Fruit fly (Drosophila melanogaster): ENCODE data around the gene Cht7.

Cht7 gene

dm6 chr3L:3060054-3060979, 46.4 kb downstream of the Cht7 start (continued):
- peak; percentile 95 for TF ChIP-seq CG3838 (GFP tag; optimal IDR thresholded peaks at IDR 0.05)
- TF ChIP-seq CG11247 (GFP tag; IDR thresholded peaks at IDR 0.05) = peak; percentile 99
- TF ChIP-seq mam (GFP tag; optimal IDR thresholded peaks at IDR 0.05) = peak; percentile 99
- TF ChIP-seq Lhr (GFP tag; optimal IDR thresholded peaks at IDR 0.05) = peak; percentile 92
- peak; percentile 97 for TF ChIP-seq CG6765 (GFP tag; optimal IDR thresholded peaks at IDR 0.05)
- peak; percentile 98 for TF ChIP-seq Usf (GFP tag; optimal IDR thresholded peaks at IDR 0.05)
- peak; percentile 26 to 67 for TF ChIP-seq Trl (optimal IDR thresholded peaks at IDR 0.05)
- peak; percentile 99 for TF ChIP-seq Trl (GFP tag; optimal IDR thresholded peaks at IDR 0.05)
- TF ChIP-seq CG3995 (GFP tag; optimal IDR thresholded peaks at IDR 0.05) = peak; percentile 86
- peak; percentile 76 for TF ChIP-seq Nf-YB (GFP tag; optimal IDR thresholded peaks at IDR 0.05)
- peak; percentile 97 for TF ChIP-seq CG4282 (GFP tag; optimal IDR thresholded peaks at IDR 0.05)
- TF ChIP-seq CG17359 (tag; optimal IDR thresholded peaks at IDR 0.05) = peak; percentile 99
- no peak for TF ChIP-seq lov (optimal IDR thresholded peaks at IDR 0.05)
- TF ChIP-seq lov (GFP tag; IDR thresholded peaks at IDR 0.05) = peak; percentile 99
- peak; percentile 97 for TF ChIP-seq CG7987 (GFP tag; optimal IDR thresholded peaks at IDR 0.05)
- TF ChIP-seq zfh1 (GFP tag; IDR thresholded peaks at IDR 0.05) = peak; percentile 99
- peak; percentile 96 for TF ChIP-seq CG17568 (GFP tag; optimal IDR thresholded peaks at IDR 0.05)
- peak; percentile 95 for TF ChIP-seq Sox100B (GFP tag; optimal IDR thresholded peaks at IDR 0.05)
- peak; percentile 38 to 99 for TF ChIP-seq eve (GFP tag; optimal IDR thresholded peaks at IDR 0.05)
- no peak for TF ChIP-seq br (optimal IDR thresholded peaks at IDR 0.05)
- no peak for TF ChIP-seq stwl (tag; optimal IDR thresholded peaks at IDR 0.05)
- TF ChIP-seq Elba2 (GFP tag; optimal IDR thresholded peaks at IDR 0.05) = peak; percentile 88
- peak; percentile 95 for TF ChIP-seq CG15514 (GFP tag; optimal IDR thresholded peaks at IDR 0.05)
- peak; percentile 98 for TF ChIP-seq Oaz (GFP tag; IDR thresholded peaks at IDR 0.05)
- TF ChIP-seq vvl (GFP tag; IDR thresholded peaks at IDR 0.05) = peak; percentile 99
- TF ChIP-seq Dip2 (GFP tag; IDR thresholded peaks at IDR 0.05) = peak; percentile 76
- peak; percentile 93 for TF ChIP-seq sima (GFP tag; optimal IDR thresholded peaks at IDR 0.05)
- TF ChIP-seq CG6272 (GFP tag; IDR thresholded peaks at IDR 0.05) = peak; percentile 99
- peak; percentile 94 for TF ChIP-seq odd (GFP tag; optimal IDR thresholded peaks at IDR 0.05)
- TF ChIP-seq CG12659 (GFP tag; optimal IDR thresholded peaks at IDR 0.05) = peak; percentile 99
- peak; percentile 82 for TF ChIP-seq CG10431 (GFP tag; optimal IDR thresholded peaks at IDR 0.05)
- TF ChIP-seq wor (GFP tag; IDR thresholded peaks at IDR 0.05) = peak; percentile 99
- no peak for TF ChIP-seq pita (GFP tag; optimal IDR thresholded peaks at IDR 0.05)
- TF ChIP-seq HHEX (GFP tag; optimal IDR thresholded peaks at IDR 0.05) = peak; percentile 99
- TF ChIP-seq Sry-β (GFP tag; optimal IDR thresholded peaks at IDR 0.05) = peak; percentile 46
- no peak for TF ChIP-seq Stat92E (GFP tag; optimal IDR thresholded peaks at IDR 0.05)
- TF ChIP-seq CG2889 (GFP tag; IDR thresholded peaks at IDR 0.05) = peak; percentile 99
- peak; percentile 99 for TF ChIP-seq Chrac-16 (GFP tag; optimal IDR thresholded peaks at IDR 0.05)
- peak; percentile 99 for TF ChIP-seq H2.0 (GFP tag; IDR thresholded peaks at IDR 0.05)
- TF ChIP-seq salm (tag; optimal IDR thresholded peaks at IDR 0.05) = peak; percentile 95
- TF ChIP-seq CG30403 (GFP tag; optimal IDR thresholded peaks at IDR 0.05) = peak; percentile 99
- TF ChIP-seq CG15269 (tag; optimal IDR thresholded peaks at IDR 0.05) = peak; percentile 98
- peak; percentile 98 for TF ChIP-seq vfl (GFP tag; optimal IDR thresholded peaks at IDR 0.05)
- TF ChIP-seq CG6813 (GFP tag; optimal IDR thresholded peaks at IDR 0.05) = peak; percentile 98
- peak; percentile 97 for TF ChIP-seq CG7556 (GFP tag; optimal IDR thresholded peaks at IDR 0.05)
- TF ChIP-seq dati (GFP tag; IDR thresholded peaks at IDR 0.05) = peak; percentile 97
- TF ChIP-seq pzg (GFP tag; optimal IDR thresholded peaks at IDR 0.05) = peak; percentile 35
- no peak for TF ChIP-seq cad (GFP tag; optimal IDR thresholded peaks at IDR 0.05)
- TF ChIP-seq chif (GFP tag; optimal IDR thresholded peaks at IDR 0.05) = peak; percentile 99

All from whole organism, embryonic.